Worm (Caenorhabditis elegans) whole organism, late embryonic: Measurements from ENCODE around the gene M02B1.4.

Source experiments
- C08G9.2 ChIP-seq: sonication (generic microtip); optimal IDR thresholded peaks from 2 replicates; lab custom pipeline; 2016; ENCODE audit warnings: mild to moderate bottlenecking, missing genetic modification characterization, moderate library complexity, missing compliant biosample characterization
- C38D4.7 ChIP-seq: fragments of 200-800 bp; sonication (Bioruptor generic); optimal IDR thresholded peaks from 2 replicates; lab custom pipeline; 2018; ENCODE audit warnings: mild to moderate bottlenecking, missing genetic modification characterization, moderate library complexity, missing compliant biosample characterization
- F13H6.1 ChIP-seq: sonication (generic microtip); optimal IDR thresholded peaks from 2 replicates; lab custom pipeline; 2016; ENCODE audit warnings: missing genetic modification characterization, missing compliant biosample characterization
- ama-1 ChIP-seq: fragments of 150-350 bp; optimal IDR thresholded peaks from 2 replicates; lab custom pipeline; 2014
- ceh-18 ChIP-seq: sonication (generic microtip); optimal IDR thresholded peaks from 2 replicates; lab custom pipeline; 2016; ENCODE audit warnings: missing genetic modification characterization, missing compliant biosample characterization
- ceh-24 ChIP-seq: sonication (generic microtip); optimal IDR thresholded peaks from 2 replicates; lab custom pipeline; 2016; ENCODE audit warnings: mild to moderate bottlenecking, missing genetic modification characterization, missing compliant biosample characterization
- ceh-34 ChIP-seq: sonication (generic microtip); optimal IDR thresholded peaks from 2 replicates; lab custom pipeline; 2016; ENCODE audit warnings: mild to moderate bottlenecking, missing genetic modification characterization, missing compliant biosample characterization
- ceh-45 ChIP-seq: fragments of 200-800 bp; sonication (Bioruptor generic); IDR thresholded peaks from 2 replicates; pipeline ENCODE4 v1.3.6; 2022; ENCODE audit warnings: missing genetic modification reagents, missing genetic modification characterization, missing compliant biosample characterization
- ceh-6 ChIP-seq: fragments of 200-800 bp; sonication (Bioruptor generic); optimal IDR thresholded peaks from 2 replicates; lab custom pipeline; 2018; ENCODE audit warnings: mild to moderate bottlenecking, missing genetic modification characterization, missing compliant biosample characterization
- ceh-9 ChIP-seq: sonication (generic microtip); optimal IDR thresholded peaks from 2 replicates; lab custom pipeline; 2016; ENCODE audit warnings: mild to moderate bottlenecking, missing genetic modification characterization, inconsistent platforms, missing compliant biosample characterization
- che-1 ChIP-seq: sonication (generic microtip); optimal IDR thresholded peaks from 2 replicates; lab custom pipeline; 2016; ENCODE audit warnings: mild to moderate bottlenecking, missing genetic modification characterization, missing compliant biosample characterization
- dve-1 ChIP-seq: sonication (generic microtip); optimal IDR thresholded peaks from 2 replicates; lab custom pipeline; 2017; ENCODE audit warnings: antibody characterized with exemption, mild to moderate bottlenecking, missing genetic modification characterization, missing compliant biosample characterization
- elt-2 ChIP-seq: sonication (generic microtip); optimal IDR thresholded peaks from 2 replicates; lab custom pipeline; 2016; ENCODE audit warnings: missing genetic modification reagents, missing genetic modification characterization, missing compliant biosample characterization
- elt-4 ChIP-seq: sonication (generic microtip); optimal IDR thresholded peaks from 2 replicates; lab custom pipeline; 2016; ENCODE audit warnings: missing genetic modification characterization, missing compliant biosample characterization
- ets-4 ChIP-seq: sonication (generic microtip); optimal IDR thresholded peaks from 2 replicates; lab custom pipeline; 2016; ENCODE audit warnings: missing genetic modification characterization, missing compliant biosample characterization
- fax-1 ChIP-seq: sonication (generic microtip); optimal IDR thresholded peaks from 2 replicates; lab custom pipeline; 2016; ENCODE audit warnings: missing genotype, missing genetic modification characterization, missing compliant biosample characterization
- hlh-13 ChIP-seq: fragments of 200-800 bp; sonication (Bioruptor generic); optimal IDR thresholded peaks from 2 replicates; lab custom pipeline; 2018; ENCODE audit warnings: mild to moderate bottlenecking, missing genetic modification characterization, missing compliant biosample characterization
- hlh-15 ChIP-seq: sonication (generic microtip); optimal IDR thresholded peaks from 2 replicates; lab custom pipeline; 2016; ENCODE audit warnings: missing genetic modification characterization, missing compliant biosample characterization
- hlh-30 ChIP-seq: sonication (generic microtip); optimal IDR thresholded peaks from 2 replicates; lab custom pipeline; 2017; ENCODE audit warnings: antibody characterized with exemption, missing genetic modification characterization, missing compliant biosample characterization; ENCODE audit not compliant: insufficient read depth
- lim-6 ChIP-seq: sonication (generic microtip); optimal IDR thresholded peaks from 2 replicates; lab custom pipeline; 2016; ENCODE audit warnings: missing genetic modification characterization, missing compliant biosample characterization
- madf-2 ChIP-seq: sonication (generic microtip); optimal IDR thresholded peaks from 2 replicates; lab custom pipeline; 2017; ENCODE audit warnings: missing genetic modification characterization, missing compliant biosample characterization
- mec-3 ChIP-seq: sonication (generic microtip); optimal IDR thresholded peaks from 2 replicates; lab custom pipeline; 2016; ENCODE audit warnings: borderline replicate concordance, missing genetic modification characterization, missing compliant biosample characterization
- nfya-1 ChIP-seq: sonication (generic microtip); optimal IDR thresholded peaks from 2 replicates; lab custom pipeline; 2017; ENCODE audit warnings: missing genetic modification characterization, mild to moderate bottlenecking, missing compliant biosample characterization, antibody characterized with exemption, moderate library complexity
- nhr-11 ChIP-seq: fragments of 150-350 bp; optimal IDR thresholded peaks from 2 replicates; lab custom pipeline; 2014; ENCODE audit warnings: missing biosample characterization, missing genetic modification characterization
- pag-3 ChIP-seq: sonication (generic microtip); optimal IDR thresholded peaks from 2 replicates; lab custom pipeline; 2016; ENCODE audit warnings: missing compliant biosample characterization, missing genetic modification characterization, borderline replicate concordance
- pax-1 ChIP-seq: fragments of 150-350 bp; optimal IDR thresholded peaks from 2 replicates; lab custom pipeline; 2014; ENCODE audit warnings: missing biosample characterization, missing genetic modification characterization
- pha-2 ChIP-seq: sonication (generic microtip); optimal IDR thresholded peaks from 2 replicates; lab custom pipeline; 2017; ENCODE audit warnings: mild to moderate bottlenecking, missing genetic modification characterization, missing compliant biosample characterization
- pqm-1 ChIP-seq: sonication (generic microtip); optimal IDR thresholded peaks from 2 replicates; lab custom pipeline; 2016; ENCODE audit warnings: missing genetic modification characterization, missing compliant biosample characterization
- pros-1 ChIP-seq: fragments of 150-350 bp; optimal IDR thresholded peaks from 2 replicates; lab custom pipeline; 2014; ENCODE audit warnings: missing biosample characterization, missing genetic modification reagents, missing genetic modification characterization
- ref-2 ChIP-seq: sonication (generic microtip); optimal IDR thresholded peaks from 2 replicates; lab custom pipeline; 2016; ENCODE audit warnings: missing genetic modification characterization, missing compliant biosample characterization
- syd-9 ChIP-seq: sonication (generic microtip); optimal IDR thresholded peaks from 2 replicates; lab custom pipeline; 2016; ENCODE audit warnings: mild to moderate bottlenecking, missing genetic modification characterization, moderate library complexity, missing compliant biosample characterization
- tbx-2 ChIP-seq: sonication (generic microtip); optimal IDR thresholded peaks from 2 replicates; lab custom pipeline; 2016; ENCODE audit warnings: missing genetic modification characterization, missing compliant biosample characterization
- ttx-3 ChIP-seq: sonication (generic microtip); optimal IDR thresholded peaks from 2 replicates; lab custom pipeline; 2016; ENCODE audit warnings: missing genetic modification reagents, missing genetic modification characterization, missing compliant biosample characterization
- unc-42 ChIP-seq: sonication (generic microtip); optimal IDR thresholded peaks from 2 replicates; lab custom pipeline; 2016; ENCODE audit warnings: missing genotype, missing genetic modification characterization, missing compliant biosample characterization
- unc-86 ChIP-seq: sonication (generic microtip); optimal IDR thresholded peaks from 2 replicates; lab custom pipeline; 2016; ENCODE audit warnings: missing genetic modification characterization, missing compliant biosample characterization
- zip-5 ChIP-seq: sonication (generic microtip); optimal IDR thresholded peaks from 2 replicates; lab custom pipeline; 2016; ENCODE audit warnings: missing genetic modification characterization, missing compliant biosample characterization
- ztf-16 ChIP-seq: sonication (generic microtip); optimal IDR thresholded peaks from 2 replicates; lab custom pipeline; 2017; ENCODE audit warnings: missing genetic modification characterization, missing compliant biosample characterization

The M02B1.4 gene

ce11 chrIV:12825304-12825703, at the start of gene M02B1.4:
Gene M02B1.4 (minus strand): TSS chrIV:12825312.
- no peak for TF ChIP-seq C38D4.7
- TF ChIP-seq C08G9.2: no peak
- no peak for TF ChIP-seq pag-3 (tag; lab: Kevin White, UChicago)
- no peak for TF ChIP-seq nhr-11 (tag; lab: Kevin White, UChicago)
- TF ChIP-seq ceh-34: no peak
- no peak for TF ChIP-seq syd-9 (tag; lab: Kevin White, UChicago)
- no peak for TF ChIP-seq unc-86
- no peak for TF ChIP-seq zip-5 (tag; lab: Kevin White, UChicago)
- no peak for TF ChIP-seq hlh-13
- no peak for TF ChIP-seq pqm-1 (tag; lab: Kevin White, UChicago)
- no peak for TF ChIP-seq dve-1 (tag; lab: Kevin White, UChicago)
- no peak for TF ChIP-seq F13H6.1
- TF ChIP-seq ceh-18 (tag; lab: Kevin White, UChicago): no peak
- TF ChIP-seq elt-4 (tag; lab: Kevin White, UChicago): no peak

- TF ChIP-seq fax-1 (tag; lab: Kevin White, UChicago) (no peak), unc-42 (no peak), mec-3 (tag; lab: Kevin White, UChicago) (no peak), lim-6 (tag; lab: Kevin White, UChicago) (no peak), elt-4 (tag; lab: Kevin White, UChicago) (no peak), ama-1 (no peak), ceh-6 (GFP tag; lab: Kevin White, UChicago) (no peak), pax-1 (tag; lab: Kevin White, UChicago) (no peak), ztf-16 (no peak), hlh-15 (tag; lab: Kevin White, UChicago) (no peak), tbx-2 (tag; lab: Kevin White, UChicago) (no peak), nhr-11 (tag; lab: Kevin White, UChicago) (no peak), ets-4 (tag; lab: Kevin White, UChicago) (no peak), ceh-34 (no peak), madf-2 (tag; lab: Kevin White, UChicago) (no peak), pqm-1 (tag; lab: Kevin White, UChicago) (no peak), elt-2 (tag; lab: Kevin White, UChicago) (no peak), ceh-24 (tag; lab: Kevin White, UChicago) (no peak)
These were observed 46.4 kb upstream of the M02B1.4 start, which contains the start of gene clec-187 for ce11 chrIV:12871445-12871947. Gene clec-187 (minus strand): TSS chrIV:12871495.

ce11 chrIV:12870315-12870714, 45.2 kb upstream of the M02B1.4 start:
- TF ChIP-seq ceh-9 (tag; lab: Kevin White, UChicago): no peak
- no peak for TF ChIP-seq ttx-3 (tag; lab: Kevin White, UChicago)

- TF ChIP-seq pros-1 (no peak), hlh-30 (tag; lab: Kevin White, UChicago) (no peak), che-1 (tag; lab: Kevin White, UChicago) (no peak), elt-2 (tag; lab: Kevin White, UChicago) (no peak), pha-2 (tag; lab: Kevin White, UChicago) (no peak), ztf-16 (no peak), ref-2 (tag; lab: Kevin White, UChicago) (no peak), ceh-45 (GFP tag; lab: Robert Waterston, UW) (no peak), nfya-1 (tag; lab: Kevin White, UChicago) (no peak)
These were observed 44.7 kb upstream of the M02B1.4 start for ce11 chrIV:12869812-12870211.
